Worm (Caenorhabditis elegans) whole organism, L1 larva: ENCODE measurements around the gene prkl-1.

Experiments
- C16A3.4 ChIP-seq: fragments of 150-350 bp; optimal IDR thresholded peaks from 2 replicates; lab custom pipeline; 2014; ENCODE audit warnings: missing biosample characterization, missing genetic modification characterization
- aha-1 ChIP-seq: fragments of 150-350 bp; optimal IDR thresholded peaks from 2 replicates; lab custom pipeline; 2014; ENCODE audit warnings: missing biosample characterization, missing genetic modification characterization
- aly-2 ChIP-seq: fragments of 150-350 bp; optimal IDR thresholded peaks from 2 replicates; lab custom pipeline; 2014; ENCODE audit warnings: missing biosample characterization, missing genetic modification characterization
- blmp-1 ChIP-seq: fragments of 150-350 bp; optimal IDR thresholded peaks from 2 replicates; lab custom pipeline; 2014; ENCODE audit warnings: missing biosample characterization, missing genetic modification characterization
- ceh-8 ChIP-seq: fragments of 200-800 bp; sonication (Bioruptor generic); optimal IDR thresholded peaks from 2 replicates; lab custom pipeline; 2018; ENCODE audit warnings: mild to moderate bottlenecking, missing genetic modification characterization, moderate library complexity, missing compliant biosample characterization
- ceh-82 ChIP-seq, 3 experiments: fragments of 150-350 bp in 1 of 3; sonication (generic microtip) in 2 of 3; optimal IDR thresholded peaks; 2 replicates each; lab custom pipeline; 2014 to 2017; ENCODE audit warnings: missing biosample characterization in 3 of 3, missing genetic modification characterization in 3 of 3
- ceh-88 ChIP-seq: fragments of 200-800 bp; sonication (Bioruptor generic); IDR thresholded peaks from 2 replicates; pipeline ENCODE4 v1.3.6; 2022; ENCODE audit warnings: missing genetic modification characterization, missing compliant biosample characterization
- dpl-1 ChIP-seq, 3 experiments: fragments of 150-350 bp in 2 of 3; sonication (generic microtip) in 1 of 3; optimal IDR thresholded peaks; 2 replicates each; lab custom pipeline; 2014 to 2017; ENCODE audit warnings: missing biosample characterization in 3 of 3, missing genetic modification characterization in 3 of 3, missing genetic modification reagents in 3 of 3
- dsc-1 ChIP-seq: sonication (generic microtip); optimal IDR thresholded peaks from 2 replicates; lab custom pipeline; 2016; ENCODE audit warnings: mild to moderate bottlenecking, missing genetic modification characterization, missing compliant biosample characterization
- efl-1 ChIP-seq, 4 experiments: fragments of 150-350 bp; optimal IDR thresholded peaks in 3 of 4; peaks in 1 of 4; 1 replicate in 1 of 4; 2 replicates in 3 of 4; lab custom pipeline; 2014; ENCODE audit warnings: missing biosample characterization in 2 of 4, missing genetic modification characterization in 2 of 4, missing genetic modification reagents in 2 of 4
- efl-3 ChIP-seq: fragments of 200-800 bp; sonication (Bioruptor generic); optimal IDR thresholded peaks from 2 replicates; lab custom pipeline; 2018; ENCODE audit warnings: mild to moderate bottlenecking, missing genetic modification characterization, missing compliant biosample characterization
- egl-13 ChIP-seq: sonication (generic microtip); optimal IDR thresholded peaks from 2 replicates; lab custom pipeline; 2016; ENCODE audit warnings: missing genotype, missing genetic modification reagents, missing genetic modification characterization, missing compliant biosample characterization
- egl-27 ChIP-seq, 2 experiments: fragments of 150-350 bp in 1 of 2; sonication (generic microtip); optimal IDR thresholded peaks; 3 replicates each; lab custom pipeline; 2017 to 2018; ENCODE audit warnings: missing biosample characterization in 2 of 2, missing genetic modification characterization in 2 of 2, missing genetic modification reagents in 2 of 2
- elt-2 ChIP-seq: sonication (generic microtip); optimal IDR thresholded peaks from 2 replicates; lab custom pipeline; 2016; ENCODE audit warnings: missing genetic modification characterization, mild to moderate bottlenecking, inconsistent platforms, missing compliant biosample characterization, missing genetic modification reagents
- elt-3 ChIP-seq, 6 experiments: fragments of 150-350 bp in 1 of 6; sonication (generic microtip); optimal IDR thresholded peaks; 2 replicates each; lab custom pipeline; 2017 to 2018; ENCODE audit warnings: missing biosample characterization in 6 of 6, missing genetic modification characterization in 6 of 6, inconsistent platforms in 1 of 6
- ets-5 ChIP-seq: fragments of 200-800 bp; sonication (Bioruptor generic); IDR thresholded peaks from 2 replicates; pipeline ENCODE4 v1.3.6; 2022; ENCODE audit warnings: missing genetic modification characterization, missing compliant biosample characterization
- fkh-10 ChIP-seq: sonication (generic microtip); optimal IDR thresholded peaks from 2 replicates; lab custom pipeline; 2017; ENCODE audit warnings: missing biosample characterization, missing genetic modification reagents, missing genetic modification characterization
- fkh-4 ChIP-seq: sonication (generic microtip); optimal IDR thresholded peaks from 2 replicates; lab custom pipeline; 2016; ENCODE audit warnings: missing compliant biosample characterization, missing genetic modification characterization, borderline replicate concordance
- fkh-8 ChIP-seq: sonication (generic microtip); optimal IDR thresholded peaks from 2 replicates; lab custom pipeline; 2016; ENCODE audit warnings: mild to moderate bottlenecking, missing genetic modification characterization, missing compliant biosample characterization
- hlh-17 ChIP-seq: fragments of 200-800 bp; sonication (Bioruptor generic); optimal IDR thresholded peaks from 2 replicates; lab custom pipeline; 2018; ENCODE audit warnings: missing genetic modification characterization, mild to moderate bottlenecking, missing compliant biosample characterization, moderate library complexity, borderline replicate concordance
- hlh-4 ChIP-seq: sonication (generic microtip); optimal IDR thresholded peaks from 2 replicates; lab custom pipeline; 2016; ENCODE audit warnings: mild to moderate bottlenecking, missing genetic modification characterization, missing compliant biosample characterization
- hpl-2 ChIP-seq: fragments of 150-350 bp; optimal IDR thresholded peaks from 2 replicates; lab custom pipeline; 2014; ENCODE audit warnings: missing biosample characterization, missing genetic modification reagents, missing genetic modification characterization
- irx-1 ChIP-seq: sonication (generic microtip); optimal IDR thresholded peaks from 2 replicates; lab custom pipeline; 2016; ENCODE audit warnings: missing genetic modification characterization, missing compliant biosample characterization
- jun-1 ChIP-seq: fragments of 150-350 bp; optimal IDR thresholded peaks from 2 replicates; lab custom pipeline; 2014; ENCODE audit warnings: missing biosample characterization, missing genetic modification reagents, missing genetic modification characterization
- lin-13 ChIP-seq: fragments of 150-350 bp; optimal IDR thresholded peaks from 2 replicates; lab custom pipeline; 2014; ENCODE audit warnings: missing biosample characterization, missing genetic modification reagents, missing genetic modification characterization
- lin-39 ChIP-seq: fragments of 150-350 bp; optimal IDR thresholded peaks from 2 replicates; lab custom pipeline; 2014; ENCODE audit warnings: missing biosample characterization, missing genetic modification reagents, missing genetic modification characterization
- lir-3 ChIP-seq: sonication (generic microtip); optimal IDR thresholded peaks from 2 replicates; lab custom pipeline; 2016; ENCODE audit warnings: mild to moderate bottlenecking, missing genetic modification characterization, moderate library complexity, missing compliant biosample characterization; ENCODE audit not compliant: poor library complexity
- mdl-1 ChIP-seq, 2 experiments: fragments of 150-350 bp; optimal IDR thresholded peaks; 2 replicates each; lab custom pipeline; 2014 to 2017; ENCODE audit warnings: missing biosample characterization in 2 of 2, missing genetic modification characterization in 2 of 2, inconsistent platforms in 1 of 2
- mef-2 ChIP-seq: fragments of 150-350 bp; optimal IDR thresholded peaks from 2 replicates; lab custom pipeline; 2014; ENCODE audit warnings: missing biosample characterization, missing genetic modification characterization
- mep-1 ChIP-seq: fragments of 150-350 bp; optimal IDR thresholded peaks from 2 replicates; lab custom pipeline; 2014; ENCODE audit warnings: missing biosample characterization, missing genetic modification characterization
- nhr-11 ChIP-seq: fragments of 150-350 bp; optimal IDR thresholded peaks from 2 replicates; lab custom pipeline; 2014; ENCODE audit warnings: missing biosample characterization, missing genetic modification characterization
- nhr-20 ChIP-seq: sonication (generic microtip); optimal IDR thresholded peaks from 2 replicates; lab custom pipeline; 2016; ENCODE audit warnings: mild to moderate bottlenecking, missing genetic modification characterization, missing compliant biosample characterization
- nhr-28 ChIP-seq: fragments of 150-350 bp; optimal IDR thresholded peaks from 2 replicates; lab custom pipeline; 2014; ENCODE audit warnings: missing biosample characterization, missing genetic modification characterization
- nhr-71 ChIP-seq: sonication (generic microtip); optimal IDR thresholded peaks from 2 replicates; lab custom pipeline; 2016; ENCODE audit warnings: mild to moderate bottlenecking, missing genetic modification characterization, moderate library complexity, missing compliant biosample characterization
- nhr-84 ChIP-seq: sonication (generic microtip); optimal IDR thresholded peaks from 2 replicates; lab custom pipeline; 2017; ENCODE audit warnings: missing biosample characterization, missing genetic modification characterization
- nhr-85 ChIP-seq: sonication (generic microtip); peaks from one replicate; lab custom pipeline; 2016; ENCODE audit warnings: missing genetic modification characterization, inconsistent platforms, missing compliant biosample characterization
- pag-3 ChIP-seq: sonication (generic microtip); optimal IDR thresholded peaks from 2 replicates; lab custom pipeline; 2017; ENCODE audit warnings: missing genetic modification characterization, mild to moderate bottlenecking, missing compliant biosample characterization, antibody characterized with exemption, borderline replicate concordance; ENCODE audit not compliant: insufficient read depth
- pax-3 ChIP-seq: fragments of 200-800 bp; sonication (Bioruptor generic); optimal IDR thresholded peaks from 2 replicates; lab custom pipeline; 2018; ENCODE audit warnings: mild to moderate bottlenecking, missing genetic modification characterization, moderate library complexity, missing compliant biosample characterization
- pqm-1 ChIP-seq: sonication (generic microtip); optimal IDR thresholded peaks from 3 replicates; lab custom pipeline; 2017; ENCODE audit warnings: missing biosample characterization, missing genetic modification characterization
- rnt-1 ChIP-seq: sonication (generic microtip); optimal IDR thresholded peaks from 2 replicates; lab custom pipeline; 2016; ENCODE audit warnings: mild to moderate bottlenecking, missing genetic modification characterization, moderate library complexity, missing compliant biosample characterization
- snpc-4 ChIP-seq: fragments of 150-350 bp; optimal IDR thresholded peaks from 2 replicates; lab custom pipeline; 2014; ENCODE audit warnings: missing biosample characterization, missing genetic modification characterization
- snu-23 ChIP-seq: sonication (generic microtip); optimal IDR thresholded peaks from 2 replicates; lab custom pipeline; 2016; ENCODE audit warnings: missing genetic modification characterization, missing compliant biosample characterization
- sptf-1 ChIP-seq: fragments of 150-350 bp; optimal IDR thresholded peaks from 2 replicates; lab custom pipeline; 2014; ENCODE audit warnings: missing biosample characterization, missing genetic modification characterization
- swsn-7 ChIP-seq: sonication (generic microtip); optimal IDR thresholded peaks from 2 replicates; lab custom pipeline; 2016; ENCODE audit warnings: missing genetic modification characterization, missing compliant biosample characterization
- tbx-2 ChIP-seq: sonication (generic microtip); optimal IDR thresholded peaks from 2 replicates; lab custom pipeline; 2016; ENCODE audit warnings: missing genetic modification characterization, missing compliant biosample characterization
- unc-30 ChIP-seq: sonication (generic microtip); optimal IDR thresholded peaks from 2 replicates; lab custom pipeline; 2017; ENCODE audit warnings: missing biosample characterization, missing genetic modification characterization
- unc-62 ChIP-seq: fragments of 150-350 bp; optimal IDR thresholded peaks from 2 replicates; lab custom pipeline; 2014; ENCODE audit warnings: missing biosample characterization, missing genetic modification reagents, missing genetic modification characterization
- unc-86 ChIP-seq: sonication (generic microtip); optimal IDR thresholded peaks from 2 replicates; lab custom pipeline; 2016; ENCODE audit warnings: missing genetic modification characterization, missing compliant biosample characterization
- unc-98 ChIP-seq: fragments of 200-800 bp; sonication (Bioruptor generic); IDR thresholded peaks from 2 replicates; pipeline ENCODE4 v1.3.6; 2022; ENCODE audit warnings: missing genetic modification characterization, missing compliant biosample characterization
- zag-1 ChIP-seq: fragments of 150-350 bp; optimal IDR thresholded peaks from 2 replicates; lab custom pipeline; 2014; ENCODE audit warnings: missing biosample characterization, missing genetic modification characterization

prkl-1 gene

DNA sequence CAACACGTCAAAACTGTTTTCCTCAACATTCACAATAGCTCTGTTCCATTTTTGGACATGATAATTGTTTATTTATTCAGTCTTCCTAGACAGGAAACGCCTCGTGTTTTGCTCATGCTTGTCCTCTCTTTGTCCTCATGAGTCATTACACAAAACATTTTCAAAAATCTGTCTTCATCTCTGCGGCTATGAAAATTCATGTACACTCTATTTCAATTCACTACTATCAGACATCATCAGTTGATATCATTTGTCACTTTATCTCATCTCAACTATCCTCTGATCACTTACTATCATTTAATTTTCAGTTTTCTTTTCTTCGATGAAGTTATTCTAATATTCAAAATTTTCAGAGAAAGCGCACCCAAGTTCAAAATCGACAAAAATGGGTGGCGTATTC lies 37.1 kb upstream of the prkl-1 start, which contains the start of gene adah-1 (continued):
- TF ChIP-seq pqm-1 = no peak
- TF ChIP-seq ets-5 (GFP tag; lab: Robert Waterston, UW) = no peak
- TF ChIP-seq unc-98 (GFP tag; lab: Robert Waterston, UW) = no peak
- peak in 1 of 6 experiments; percentile 56 for TF ChIP-seq elt-3 (tag; optimal IDR thresholded peaks at IDR 0.05; lab: Kevin White, UChicago)
- no peak for TF ChIP-seq lin-13 (GFP tag; lab: Kevin White, UChicago)
- no peak for TF ChIP-seq zag-1 (tag; lab: Kevin White, UChicago)
- TF ChIP-seq pag-3 (tag; lab: Kevin White, UChicago) = no peak
- no peak for TF ChIP-seq pax-3 (tag; lab: Kevin White, UChicago)
- TF ChIP-seq ceh-8 (GFP tag; lab: Kevin White, UChicago) = no peak
- TF ChIP-seq fkh-4 (tag; lab: Kevin White, UChicago) = no peak
- no peak for TF ChIP-seq mef-2 (tag; lab: Kevin White, UChicago)
- no peak for TF ChIP-seq nhr-84 (tag; lab: Kevin White, UChicago)
- no peak for TF ChIP-seq egl-27 (tag; optimal IDR thresholded peaks at IDR 0.05; lab: Kevin White, UChicago)
- no peak for TF ChIP-seq jun-1 (tag; lab: Kevin White, UChicago)
- TF ChIP-seq tbx-2 (tag; lab: Kevin White, UChicago) = no peak
- TF ChIP-seq snpc-4 (tag; lab: Kevin White, UChicago) = no peak
- peak; percentile 68 for TF ChIP-seq nhr-71
- peak; percentile 45 for TF ChIP-seq snu-23 (GFP tag; lab: Kevin White, UChicago)
- no peak for TF ChIP-seq lir-3 (tag; lab: Kevin White, UChicago)
- TF ChIP-seq hlh-4 = no peak
- no peak for TF ChIP-seq aha-1 (tag; lab: Kevin White, UChicago)
- TF ChIP-seq hpl-2 (GFP tag; lab: Kevin White, UChicago) = no peak
- TF ChIP-seq swsn-7 (tag; lab: Kevin White, UChicago) = no peak
- TF ChIP-seq nhr-85 = no peak
- TF ChIP-seq unc-62 (GFP tag; lab: Kevin White, UChicago) = no peak
- no peak for TF ChIP-seq hlh-17 (GFP tag; lab: Kevin White, UChicago)
- TF ChIP-seq ceh-88 (GFP tag; lab: Robert Waterston, UW) = no peak
- TF ChIP-seq unc-30 (tag; lab: Kevin White, UChicago) = no peak
- TF ChIP-seq fkh-10 (GFP tag; lab: Kevin White, UChicago) = no peak
- no peak for TF ChIP-seq dpl-1 (GFP tag; optimal IDR thresholded peaks at IDR 0.05; lab: Kevin White, UChicago)
- TF ChIP-seq nhr-20 (tag; lab: Kevin White, UChicago) = peak; percentile 34
- no peak for TF ChIP-seq dsc-1 (tag; lab: Kevin White, UChicago)
- no peak for TF ChIP-seq mdl-1 (tag; optimal IDR thresholded peaks at IDR 0.05; lab: Kevin White, UChicago)
- TF ChIP-seq efl-3 (GFP tag; lab: Kevin White, UChicago) = no peak
- TF ChIP-seq, all 84 proteins: peak for 10

DNA sequence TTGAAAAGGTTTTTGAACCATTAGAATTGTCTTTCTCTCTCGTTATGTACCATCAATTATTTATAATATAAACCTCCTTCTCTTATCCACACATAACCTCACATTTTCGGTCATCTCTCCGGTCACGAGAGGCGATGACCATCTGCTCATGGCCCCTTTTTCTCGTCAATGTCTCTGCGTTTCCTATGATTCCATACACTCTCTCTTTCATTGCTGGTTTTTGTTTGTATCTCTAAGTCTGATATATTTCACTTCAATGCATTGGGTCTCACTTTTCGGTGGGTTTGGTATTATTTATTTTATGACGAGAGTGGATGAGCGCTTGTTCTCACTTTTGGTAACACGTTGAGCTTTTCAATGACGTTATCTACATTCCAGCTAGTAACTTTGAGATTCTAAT lies 36.3 kb upstream of the prkl-1 start:
- TF ChIP-seq aha-1 (tag; lab: Kevin White, UChicago) (peak; percentile 16), swsn-7 (tag; lab: Kevin White, UChicago) (peak; percentile 78), egl-13 (peak; percentile 39), nhr-11 (tag; lab: Kevin White, UChicago) (no peak), mdl-1 (tag; optimal IDR thresholded peaks at IDR 0.05; lab: Kevin White, UChicago) (peak in 1 of 2 experiments; percentile 83), ceh-82 (tag; optimal IDR thresholded peaks at IDR 0.05; lab: Kevin White, UChicago) (peak; percentile 38 to 80 (median 66)), unc-30 (tag; lab: Kevin White, UChicago) (no peak), rnt-1 (tag; lab: Kevin White, UChicago) (peak; percentile 80), irx-1 (peak; percentile 27), hpl-2 (GFP tag; lab: Kevin White, UChicago) (no peak), efl-1 (optimal IDR thresholded peaks at IDR 0.05; lab: Kevin White, UChicago) (peak; percentile 60 to 66), efl-1 (GFP tag; optimal IDR thresholded peaks at IDR 0.05 in 1 of 2; lab: Kevin White, UChicago) (peak; percentile 31 to 62), mep-1 (tag; lab: Kevin White, UChicago) (peak; percentile 88), elt-2 (peak; percentile 26), fkh-8 (peak; percentile 37), aly-2 (tag; lab: Kevin White, UChicago) (no peak), unc-86 (tag; lab: Kevin White, UChicago) (peak; percentile 95), C16A3.4 (tag; lab: Kevin White, UChicago) (peak; percentile 30), ets-5 (GFP tag; lab: Robert Waterston, UW) (no peak), nhr-28 (tag; lab: Kevin White, UChicago) (no peak), blmp-1 (peak; percentile 51), lir-3 (tag; lab: Kevin White, UChicago) (peak; percentile 67), sptf-1 (tag; lab: Kevin White, UChicago) (no peak), unc-98 (GFP tag; lab: Robert Waterston, UW) (no peak), lin-39 (tag; lab: Kevin White, UChicago) (peak; percentile 34), dsc-1 (tag; lab: Kevin White, UChicago) (peak; percentile 50), nhr-20 (tag; lab: Kevin White, UChicago) (peak; percentile 91)
